Fruit fly (Drosophila melanogaster): ENCODE data around the gene Oseg5.
A peak's percentile ranks its signal among the peaks of the same experiment; 100 is the strongest.

The Oseg5 gene

DNA sequence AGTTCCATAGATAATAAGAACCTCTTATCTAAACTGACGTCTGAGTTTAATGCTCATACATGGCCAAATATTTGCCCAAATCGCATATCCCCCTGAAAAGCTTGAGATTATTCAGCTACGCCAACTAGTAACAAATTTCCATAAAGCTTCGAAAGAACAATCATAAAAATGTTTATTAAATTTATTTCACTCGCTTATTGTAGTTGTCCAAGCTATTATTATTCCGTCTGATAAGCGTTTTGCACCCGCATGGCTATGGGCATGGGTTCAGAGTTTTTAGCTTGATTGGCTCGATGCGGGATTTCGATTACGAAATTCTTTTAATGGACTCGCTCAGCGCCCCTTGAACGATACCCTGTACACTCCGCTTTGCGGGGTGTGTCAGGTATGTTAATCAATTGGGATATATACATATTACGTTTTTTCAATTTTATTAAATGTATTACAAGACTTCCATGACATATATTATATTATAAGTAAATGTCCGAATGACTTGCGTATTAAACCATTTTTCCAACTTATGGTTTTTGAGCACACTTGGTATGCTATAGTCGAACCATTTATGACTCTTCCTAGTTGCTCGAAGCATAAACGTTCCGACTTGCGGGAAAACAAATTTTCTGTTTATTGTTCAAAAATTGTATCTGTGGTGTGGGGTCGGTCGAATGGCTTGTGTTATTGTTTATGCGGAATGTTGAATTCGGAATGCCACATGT is 29.9 kb downstream of the Oseg5 start (continued):
- no peak for TF ChIP-seq eyg (GFP tag; optimal IDR thresholded peaks at IDR 0.05)
- peak; percentile 83 for TF ChIP-seq sqz (GFP tag; optimal IDR thresholded peaks at IDR 0.05)
- TF ChIP-seq HmgZ (tag; optimal IDR thresholded peaks at IDR 0.05): peak; percentile 97
- TF ChIP-seq YL-1 (GFP tag; optimal IDR thresholded peaks at IDR 0.05): peak; percentile 62
- TF ChIP-seq CG14050 (GFP tag; IDR thresholded peaks at IDR 0.05): peak; percentile 94
- TF ChIP-seq Bgb (GFP tag; IDR thresholded peaks at IDR 0.05; ENCODE audit: partially characterized antibody): peak; percentile 75
- peak; percentile 97 for TF ChIP-seq so (GFP tag; IDR thresholded peaks at IDR 0.05)
- TF ChIP-seq lab (GFP tag; optimal IDR thresholded peaks at IDR 0.05): peak; percentile 98
- peak; percentile 90 for TF ChIP-seq NFAT (GFP tag; IDR thresholded peaks at IDR 0.05)
- TF ChIP-seq CG34422 (GFP tag; IDR thresholded peaks at IDR 0.05): peak; percentile 95
- TF ChIP-seq toy (GFP tag; IDR thresholded peaks at IDR 0.05): peak; percentile 86
- TF ChIP-seq Dll (GFP tag; IDR thresholded peaks at IDR 0.05; ENCODE audit: partially characterized antibody): peak; percentile 64; the same call in 2 of the 4 replicates
- TF ChIP-seq oc (tag; optimal IDR thresholded peaks at IDR 0.05): peak; percentile 96
- TF ChIP-seq lola (GFP tag; optimal IDR thresholded peaks at IDR 0.05): peak in 1 of 3 experiments; percentile 92
- peak; percentile 89 for TF ChIP-seq ro (GFP tag; IDR thresholded peaks at IDR 0.05)
- TF ChIP-seq CG17385 (GFP tag; optimal IDR thresholded peaks at IDR 0.05): peak; percentile 92
- TF ChIP-seq sisA (GFP tag; IDR thresholded peaks at IDR 0.05): peak; percentile 92
- TF ChIP-seq ham (GFP tag; IDR thresholded peaks at IDR 0.05): peak; percentile 88
- peak; percentile 30 for TF ChIP-seq ab (GFP tag; optimal IDR thresholded peaks at IDR 0.05)
- TF ChIP-seq CG1647 (GFP tag; optimal IDR thresholded peaks at IDR 0.05): peak; percentile 81
- no peak for TF ChIP-seq cad (GFP tag; optimal IDR thresholded peaks at IDR 0.05)
- peak; percentile 95 for TF ChIP-seq CG32767 (GFP tag; IDR thresholded peaks at IDR 0.05)
- peak; percentile 37 for TF ChIP-seq Sry-δ (GFP tag; optimal IDR thresholded peaks at IDR 0.05)
- peak; percentile 18 for TF ChIP-seq lbe (GFP tag; optimal IDR thresholded peaks at IDR 0.05)
- peak; percentile 85 for TF ChIP-seq CG8281 (tag; optimal IDR thresholded peaks at IDR 0.05)
- peak; percentile 87 for TF ChIP-seq vnd (GFP tag; IDR thresholded peaks at IDR 0.05; ENCODE audit: partially characterized antibody)
- peak; percentile 73 for TF ChIP-seq inv (GFP tag; IDR thresholded peaks at IDR 0.05; ENCODE audit: partially characterized antibody)
- TF ChIP-seq prd (optimal IDR thresholded peaks at IDR 0.05): no peak
- TF ChIP-seq prd (GFP tag; IDR thresholded peaks at IDR 0.05): peak; percentile 96
- peak; percentile 71 for TF ChIP-seq CG6791 (GFP tag; IDR thresholded peaks at IDR 0.05; ENCODE audit: partially characterized antibody)
- TF ChIP-seq lov (optimal IDR thresholded peaks at IDR 0.05): no peak
- peak; percentile 91 for TF ChIP-seq lov (GFP tag; IDR thresholded peaks at IDR 0.05)
- TF ChIP-seq CG7745 (tag; optimal IDR thresholded peaks at IDR 0.05): peak; percentile 28
- TF ChIP-seq esg (GFP tag; conservative IDR thresholded peaks at IDR 0.05): peak; percentile 95
- peak; percentile 86 for TF ChIP-seq CG17612 (GFP tag; IDR thresholded peaks at IDR 0.05)
- TF ChIP-seq ash1 (GFP tag; optimal IDR thresholded peaks at IDR 0.05): peak; percentile 68
- peak; percentile 92 for TF ChIP-seq CG34376 (GFP tag; optimal IDR thresholded peaks at IDR 0.05)
- TF ChIP-seq Atf3 (GFP tag; optimal IDR thresholded peaks at IDR 0.05): peak; percentile 69
- peak; percentile 93 for TF ChIP-seq Ravus (GFP tag; IDR thresholded peaks at IDR 0.05)
- TF ChIP-seq scrt (GFP tag; optimal IDR thresholded peaks at IDR 0.05): peak; percentile 89
- peak in 1 of 2 experiments; percentile 97 for TF ChIP-seq bsh (GFP tag; optimal IDR thresholded peaks at IDR 0.05)
- TF ChIP-seq twi (tag; optimal IDR thresholded peaks at IDR 0.05): peak; percentile 89
- TF ChIP-seq CG16863 (GFP tag; optimal IDR thresholded peaks at IDR 0.05): peak; percentile 80
- TF ChIP-seq Sry-β (GFP tag; optimal IDR thresholded peaks at IDR 0.05): peak; percentile 45
- peak; percentile 39 for TF ChIP-seq Myb (GFP tag; optimal IDR thresholded peaks at IDR 0.05)
- TF ChIP-seq CG3726 (GFP tag; IDR thresholded peaks at IDR 0.05): peak; percentile 93
- peak; percentile 86 for TF ChIP-seq Jarid2 (GFP tag; optimal IDR thresholded peaks at IDR 0.05)
- peak; percentile 91 for TF ChIP-seq CG11723 (GFP tag; optimal IDR thresholded peaks at IDR 0.05)
- TF ChIP-seq CG33213 (GFP tag; optimal IDR thresholded peaks at IDR 0.05): peak; percentile 6

All from whole organism, embryonic.